Worm (Caenorhabditis elegans): ENCODE measurements around the gene fbxb-82.

DNA sequence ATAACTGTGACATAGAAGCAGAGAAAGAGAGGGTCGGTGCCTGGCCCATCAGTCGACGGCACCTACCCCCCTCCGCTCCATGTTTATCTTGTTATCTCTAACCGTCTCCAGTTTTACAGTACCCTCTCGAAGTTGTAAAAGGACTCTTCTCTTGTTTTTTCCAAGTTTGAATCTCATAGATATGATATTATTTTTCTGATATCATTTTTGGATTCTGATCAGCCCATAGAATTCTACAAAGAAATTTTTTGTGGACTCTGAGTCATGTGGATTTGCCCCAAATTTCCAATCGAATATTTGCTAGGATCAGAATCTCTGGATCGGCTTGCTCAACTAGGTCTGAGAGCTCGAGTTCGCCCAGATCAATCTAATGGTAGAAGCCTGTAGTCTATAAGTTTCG, 28.4 kb downstream of the fbxb-82 start, which contains the start of gene C29F9.6:
- TF ChIP-seq tbx-7 (tag; optimal IDR thresholded peaks at IDR 0.05) (no peak), ceh-30 (tag; optimal IDR thresholded peaks at IDR 0.05) (no peak)

Data from whole organism, late embryonic.